Worm (Caenorhabditis elegans): ENCODE data around the gene mkk-4.

The mkk-4 gene

DNA sequence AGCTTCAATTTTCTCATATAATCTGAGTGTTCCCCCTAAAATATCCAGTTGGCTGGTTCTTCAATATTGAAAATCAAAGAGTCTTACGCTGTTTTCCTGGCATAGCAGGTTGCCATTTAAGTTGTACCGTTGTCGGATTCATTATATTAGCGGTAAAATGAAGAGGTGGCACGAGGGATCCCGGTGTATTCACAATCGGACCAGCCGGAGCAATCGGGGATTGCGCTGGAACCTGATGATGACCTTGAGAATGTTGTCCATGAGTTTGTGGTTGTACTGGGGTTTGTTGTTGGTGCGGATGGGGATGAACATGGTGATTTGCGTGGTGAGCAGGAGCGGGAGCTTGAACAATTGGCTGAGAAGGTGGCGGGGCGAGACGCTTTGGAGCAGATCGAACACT lies 16.8 kb downstream of the mkk-4 start:
- TF ChIP-seq cnd-1 (tag; optimal IDR thresholded peaks at IDR 0.05) (no peak), unc-120 (tag; optimal IDR thresholded peaks at IDR 0.05; ENCODE audit: poor library complexity, severe bottlenecking) (no peak), mep-1 (tag; optimal IDR thresholded peaks at IDR 0.05) (no peak), ztf-11 (tag; optimal IDR thresholded peaks at IDR 0.05) (no peak), tbx-8 (GFP tag; optimal IDR thresholded peaks at IDR 0.05) (no peak), drap-1 (GFP tag; optimal IDR thresholded peaks at IDR 0.05) (no peak), zip-8 (tag; optimal IDR thresholded peaks at IDR 0.05) (no peak), elt-3 (tag; optimal IDR thresholded peaks at IDR 0.05) (no peak), ceh-39 (tag; optimal IDR thresholded peaks at IDR 0.05) (no peak), ham-2 (GFP tag; optimal IDR thresholded peaks at IDR 0.05) (no peak), pha-4 (tag; optimal IDR thresholded peaks at IDR 0.05) (no peak)

- peak; percentile 34 for TF ChIP-seq hlh-1 (tag; optimal IDR thresholded peaks at IDR 0.05)
- TF ChIP-seq lin-13 (tag; optimal IDR thresholded peaks at IDR 0.05): no peak
Measured at ce11 chrX:10047325-10047724, 19.7 kb downstream of the mkk-4 start, which contains the start of gene ZC374.2. ZC374.2 (minus strand) TSS chrX:10047425.

- TF ChIP-seq blmp-1 (tag; optimal IDR thresholded peaks at IDR 0.05) (no peak), zip-8 (tag; optimal IDR thresholded peaks at IDR 0.05) (no peak), nhr-76 (tag; optimal IDR thresholded peaks at IDR 0.05) (no peak), ztf-11 (tag; optimal IDR thresholded peaks at IDR 0.05) (no peak), sptf-1 (tag; optimal IDR thresholded peaks at IDR 0.05) (no peak), lsy-2 (tag; optimal IDR thresholded peaks at IDR 0.05) (no peak), mab-5 (tag; optimal IDR thresholded peaks at IDR 0.05) (no peak), elt-1 (tag; optimal IDR thresholded peaks at IDR 0.05; ENCODE audit: borderline replicate concordance, insufficient read depth) (no peak), ham-2 (GFP tag; optimal IDR thresholded peaks at IDR 0.05) (no peak), ceh-43 (GFP tag; optimal IDR thresholded peaks at IDR 0.05) (no peak), cnd-1 (tag; optimal IDR thresholded peaks at IDR 0.05) (no peak), flh-1 (GFP tag; optimal IDR thresholded peaks at IDR 0.05) (no peak), nhr-12 (tag; optimal IDR thresholded peaks at IDR 0.05) (no peak)
Measured at ce11 chrX:10049160-10049559, 21.5 kb downstream of the mkk-4 start, which contains the start of gene gnrr-3. gnrr-3 (plus strand) TSS chrX:10049460.

DNA sequence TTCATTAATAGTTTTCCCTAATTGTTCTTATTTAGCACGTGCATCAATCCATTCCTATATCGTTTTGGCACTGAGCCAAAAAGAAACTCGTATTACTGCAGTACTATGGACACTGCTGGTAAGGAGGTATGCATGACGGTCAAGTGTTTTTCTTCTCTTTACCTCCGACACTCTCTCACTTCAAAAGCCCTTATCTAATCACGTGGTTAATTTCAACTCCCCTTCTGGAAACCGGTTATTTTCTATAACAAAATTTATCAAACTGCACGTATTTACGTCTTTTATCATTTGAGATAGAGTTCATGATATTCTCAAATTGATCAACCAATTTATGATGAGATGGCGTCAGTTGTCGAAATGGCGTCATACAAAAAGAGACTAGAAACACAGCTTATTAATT lies 24.0 kb downstream of the mkk-4 start:
- TF ChIP-seq nhr-76 (tag; optimal IDR thresholded peaks at IDR 0.05): no peak
- TF ChIP-seq mls-2 (tag; optimal IDR thresholded peaks at IDR 0.05): no peak
- TF ChIP-seq zip-8 (tag; optimal IDR thresholded peaks at IDR 0.05): no peak
- no peak for TF ChIP-seq ceh-39 (tag; optimal IDR thresholded peaks at IDR 0.05)
- TF ChIP-seq nhr-12 (tag; optimal IDR thresholded peaks at IDR 0.05): no peak
- no peak for TF ChIP-seq ham-2 (GFP tag; optimal IDR thresholded peaks at IDR 0.05)
- no peak for TF ChIP-seq lsy-2 (tag; optimal IDR thresholded peaks at IDR 0.05)
- no peak for TF ChIP-seq elt-3 (tag; optimal IDR thresholded peaks at IDR 0.05)
- no peak for TF ChIP-seq hlh-1 (tag; optimal IDR thresholded peaks at IDR 0.05)
- no peak for TF ChIP-seq nhr-237 (tag; optimal IDR thresholded peaks at IDR 0.05)
- no peak for TF ChIP-seq ceh-83 (GFP tag; optimal IDR thresholded peaks at IDR 0.05)
- TF ChIP-seq nhr-28 (tag; optimal IDR thresholded peaks at IDR 0.05): no peak
- no peak for TF ChIP-seq unc-39 (tag; optimal IDR thresholded peaks at IDR 0.05)
- TF ChIP-seq blmp-1 (tag; optimal IDR thresholded peaks at IDR 0.05): no peak

DNA sequence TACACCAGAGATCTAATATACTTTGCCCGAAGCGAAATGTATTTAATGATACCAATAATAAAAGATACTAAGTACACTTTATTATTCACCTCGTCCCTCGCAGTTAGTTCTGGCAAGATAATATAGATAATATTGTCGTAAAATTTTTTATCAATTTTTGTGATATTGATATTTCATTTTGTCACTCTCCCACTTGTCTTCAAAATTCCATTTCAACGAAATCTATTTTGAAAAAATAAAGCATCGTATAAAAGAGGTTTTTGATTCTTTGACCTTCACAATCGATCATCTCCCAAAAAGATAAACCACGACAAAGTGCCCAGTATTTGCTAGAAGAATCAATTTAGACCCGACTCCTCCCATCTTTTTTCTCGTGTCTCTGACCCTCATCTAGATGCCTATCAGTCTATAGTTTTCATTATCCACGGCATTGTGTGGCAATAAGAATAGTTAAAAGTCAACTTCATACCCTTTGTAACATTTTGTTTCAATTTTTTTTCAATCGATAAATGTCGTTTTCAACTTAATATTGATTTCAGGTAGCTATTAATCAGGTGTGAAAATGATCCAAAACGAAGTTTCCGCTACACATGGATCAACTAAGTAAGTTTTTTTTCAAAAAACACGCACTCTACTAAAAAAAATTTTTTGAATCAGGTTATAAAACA lies 26.2 kb downstream of the mkk-4 start, which contains the start of gene cbs-1:
TSS of gene cbs-1 (plus strand) at position 534 of the 668 bp plus-strand sequence.
- TF ChIP-seq mep-1 (tag; optimal IDR thresholded peaks at IDR 0.05) (no peak), unc-120 (tag; optimal IDR thresholded peaks at IDR 0.05; ENCODE audit: poor library complexity, severe bottlenecking) (no peak), snpc-4 (tag; optimal IDR thresholded peaks at IDR 0.05) (no peak), M03D4.4 (tag; optimal IDR thresholded peaks at IDR 0.05) (no peak), ceh-43 (GFP tag; optimal IDR thresholded peaks at IDR 0.05) (no peak), sptf-1 (tag; optimal IDR thresholded peaks at IDR 0.05) (no peak), lin-32 (GFP tag; optimal IDR thresholded peaks at IDR 0.05) (no peak), unc-39 (tag; optimal IDR thresholded peaks at IDR 0.05) (no peak), lsy-2 (tag; optimal IDR thresholded peaks at IDR 0.05) (no peak), sem-2 (GFP tag; optimal IDR thresholded peaks at IDR 0.05) (no peak), nhr-2 (tag; optimal IDR thresholded peaks at IDR 0.05) (no peak), hlh-1 (tag; optimal IDR thresholded peaks at IDR 0.05) (no peak)

Measured in whole organism, mixed stage, embryonic.